Worm (Caenorhabditis elegans) whole organism, midembryonic: ENCODE data around the gene pgp-7.

Source experiments
- T22C8.4 ChIP-seq: fragments of 200-800 bp; sonication (Bioruptor generic); IDR thresholded peaks from 2 replicates; pipeline ENCODE4 v1.3.6; 2022; ENCODE audit warnings: missing genetic modification characterization, missing compliant biosample characterization
- flt-1 ChIP-seq: fragments of 200-800 bp; sonication (Bioruptor generic); IDR thresholded peaks from 2 replicates; pipeline ENCODE4 v1.3.6; 2022; ENCODE audit warnings: missing genetic modification characterization, missing compliant biosample characterization
- med-1 ChIP-seq: sonication (generic microtip); optimal IDR thresholded peaks from 2 replicates; lab custom pipeline; 2017; ENCODE audit warnings: missing genetic modification characterization, mild to moderate bottlenecking, missing compliant biosample characterization, antibody characterized with exemption, missing genetic modification reagents; ENCODE audit not compliant: insufficient read depth
- ref-1 ChIP-seq: fragments of 200-800 bp; sonication (Bioruptor generic); conservative IDR thresholded peaks from 2 replicates; pipeline ENCODE4 v1.3.6; 2022; ENCODE audit warnings: missing genetic modification reagents, missing genetic modification characterization, missing compliant biosample characterization
- ztf-23 ChIP-seq: fragments of 200-800 bp; sonication (Bioruptor generic); IDR thresholded peaks from 2 replicates; pipeline ENCODE4 v1.3.6; 2022; ENCODE audit warnings: missing genetic modification reagents, missing genetic modification characterization, missing compliant biosample characterization

- TF ChIP-seq T22C8.4 (GFP tag; lab: Robert Waterston, UW) = no peak
- no peak for TF ChIP-seq ref-1 (GFP tag; lab: Robert Waterston, UW)
- no peak for TF ChIP-seq ztf-23 (GFP tag; lab: Robert Waterston, UW)
- TF ChIP-seq med-1 (GFP tag; lab: Kevin White, UChicago) = no peak
- TF ChIP-seq flt-1 (GFP tag; lab: Robert Waterston, UW) = no peak
These were observed 20.4 kb upstream of the pgp-7 start, which contains the start of gene F47B10.5 for ce11 chrX:10890456-10890855.
